Worm (Caenorhabditis elegans): ENCODE data around the gene K08D9.6.

K08D9.6 gene

ce11 chrV:3194952-3195450, 39.8 kb downstream of the K08D9.6 start, which contains the start of gene Y73C8B.2 (continued):
- TF ChIP-seq tra-1 (GFP tag; IDR thresholded peaks at IDR 0.05) (no peak), lin-39 (tag; optimal IDR thresholded peaks at IDR 0.05) (no peak), lin-38 (GFP tag; IDR thresholded peaks at IDR 0.05) (peak; percentile 81)

- no peak for TF ChIP-seq dpl-1 (GFP tag; optimal IDR thresholded peaks at IDR 0.05)
- TF ChIP-seq php-3 (GFP tag; IDR thresholded peaks at IDR 0.05), result 0 out of 2 replicates have a peak, but pooled peaks have one; percentile 14
- TF ChIP-seq attf-4 (tag; optimal IDR thresholded peaks at IDR 0.05), result no peak
- peak; percentile 39 for TF ChIP-seq mes-2 (tag; optimal IDR thresholded peaks at IDR 0.05; ENCODE audit: poor library complexity, severe bottlenecking)
- no peak for TF ChIP-seq aly-2 (tag; optimal IDR thresholded peaks at IDR 0.05)
- peak; percentile 62 for TF ChIP-seq nhr-77 (tag; optimal IDR thresholded peaks at IDR 0.05)
- peak; percentile 9 for TF ChIP-seq nhr-102 (tag; optimal IDR thresholded peaks at IDR 0.05)
- no peak for TF ChIP-seq D1046.2 (GFP tag; IDR thresholded peaks at IDR 0.05)
- TF ChIP-seq fkh-10 (GFP tag; optimal IDR thresholded peaks at IDR 0.05), result no peak
- peak; percentile 22 for TF ChIP-seq cey-2 (tag; optimal IDR thresholded peaks at IDR 0.05; ENCODE audit: borderline replicate concordance, insufficient read depth)
- peak; percentile 55; the same call in 1 of the 2 replicates for TF ChIP-seq lin-1 (GFP tag; IDR thresholded peaks at IDR 0.05)
- no peak for TF ChIP-seq nhr-11 (tag; optimal IDR thresholded peaks at IDR 0.05)
- TF ChIP-seq hlh-11 (tag; optimal IDR thresholded peaks at IDR 0.05), result peak; percentile 72
- no peak for TF ChIP-seq ctbp-1 (GFP tag; IDR thresholded peaks at IDR 0.05)
- peak; percentile 36 for TF ChIP-seq duxl-1 (tag; optimal IDR thresholded peaks at IDR 0.05; ENCODE audit: poor library complexity)
- no peak for TF ChIP-seq set-16 (GFP tag; IDR thresholded peaks at IDR 0.05)
- no peak for TF ChIP-seq ceh-44 (GFP tag; IDR thresholded peaks at IDR 0.05)
- TF ChIP-seq daf-16 (GFP tag; optimal IDR thresholded peaks at IDR 0.05), result no peak
- peak; percentile 7 for TF ChIP-seq daf-16 (tag; optimal IDR thresholded peaks at IDR 0.05)
- TF ChIP-seq ceh-20 (GFP tag; IDR thresholded peaks at IDR 0.05), result peak; percentile 40; the same call in 1 of the 2 replicates
- peak; percentile 95 for TF ChIP-seq aha-1 (tag)
- peak; percentile 63; the same call in 1 of the 2 replicates for TF ChIP-seq hmg-1.1 (GFP tag; IDR thresholded peaks at IDR 0.05)
- TF ChIP-seq nhr-28 (tag; optimal IDR thresholded peaks at IDR 0.05), result peak; percentile 100
- TF ChIP-seq madf-9 (GFP tag; conservative IDR thresholded peaks at IDR 0.05), result no peak
- TF ChIP-seq dmd-6 (GFP tag; IDR thresholded peaks at IDR 0.05), result peak; percentile 83
- TF ChIP-seq lin-39 (tag; optimal IDR thresholded peaks at IDR 0.05), result no peak
- TF ChIP-seq mep-1 (tag; optimal IDR thresholded peaks at IDR 0.05), result peak; percentile 1
- no peak for TF ChIP-seq ama-1 (optimal IDR thresholded peaks at IDR 0.05)
- TF ChIP-seq mxl-3 (GFP tag; optimal IDR thresholded peaks at IDR 0.05), result peak; percentile 43
- TF ChIP-seq lir-3 (tag; optimal IDR thresholded peaks at IDR 0.05), result no peak
- peak; percentile 59 for TF ChIP-seq dve-1 (tag; optimal IDR thresholded peaks at IDR 0.05; ENCODE audit: insufficient read depth)
- peak in 1 of 2 experiments; percentile 21 for TF ChIP-seq lsy-2 (tag; optimal IDR thresholded peaks at IDR 0.05)
- no peak for TF ChIP-seq jun-1 (tag; optimal IDR thresholded peaks at IDR 0.05)
- TF ChIP-seq dmd-9 (GFP tag; IDR thresholded peaks at IDR 0.05), result no peak
- TF ChIP-seq mdt-29 (GFP tag; IDR thresholded peaks at IDR 0.05), result no peak
- TF ChIP-seq lin-13 (GFP tag; optimal IDR thresholded peaks at IDR 0.05), result no peak
- peak in 1 of 2 experiments; percentile 83 for TF ChIP-seq unc-62 (GFP tag; optimal IDR thresholded peaks at IDR 0.05 in 1 of 2)
- no peak for TF ChIP-seq unc-62 (tag; optimal IDR thresholded peaks at IDR 0.05)
- peak; percentile 76 for TF ChIP-seq nhr-48 (tag; optimal IDR thresholded peaks at IDR 0.05)
Measured at ce11 chrV:3193091-3193608, 41.6 kb downstream of the K08D9.6 start, which contains the start of the genes Y73C8B.3 and Y73C8B.9. Gene Y73C8B.3, minus strand, starts transcription at chrV:3193237. Gene Y73C8B.9, plus strand, starts transcription at chrV:3193558.
